Worm (Caenorhabditis elegans) whole organism, L2 larva: Measurements from ENCODE around the gene W07A12.4.

Experiments
- C34F6.9 ChIP-seq: fragments of 150-350 bp; optimal IDR thresholded peaks from 2 replicates; lab custom pipeline; 2014; ENCODE audit warnings: missing biosample characterization, missing genetic modification characterization
- R02D3.7 ChIP-seq: fragments of 150-350 bp; optimal IDR thresholded peaks from 2 replicates; lab custom pipeline; 2014; ENCODE audit warnings: missing biosample characterization, missing genetic modification characterization
- Y55F3AM.14 ChIP-seq: fragments of 200-800 bp; sonication (Bioruptor generic); optimal IDR thresholded peaks from 2 replicates; lab custom pipeline; 2018; ENCODE audit warnings: mild to moderate bottlenecking, missing genetic modification characterization, missing compliant biosample characterization
- ZK546.5 ChIP-seq: sonication (generic microtip); optimal IDR thresholded peaks from 2 replicates; lab custom pipeline; 2017; ENCODE audit warnings: missing biosample characterization, missing genetic modification characterization
- ama-1 ChIP-seq: fragments of 150-350 bp; optimal IDR thresholded peaks from 2 replicates; lab custom pipeline; 2018; ENCODE audit warnings: inconsistent platforms
- blmp-1 ChIP-seq: sonication (generic microtip); optimal IDR thresholded peaks from 2 replicates; lab custom pipeline; 2017; ENCODE audit warnings: missing genetic modification characterization, mild to moderate bottlenecking, missing compliant biosample characterization, antibody characterized with exemption, moderate library complexity; ENCODE audit not compliant: insufficient read depth
- ceh-82 ChIP-seq: fragments of 150-350 bp; optimal IDR thresholded peaks from 2 replicates; lab custom pipeline; 2014; ENCODE audit warnings: missing biosample characterization, missing genetic modification characterization
- dmd-4 ChIP-seq: sonication (generic microtip); optimal IDR thresholded peaks from 2 replicates; lab custom pipeline; 2017; ENCODE audit warnings: missing biosample characterization, missing genetic modification characterization
- egl-27 ChIP-seq: sonication (generic microtip); optimal IDR thresholded peaks from 3 replicates; lab custom pipeline; 2017; ENCODE audit warnings: missing biosample characterization, missing genetic modification reagents, missing genetic modification characterization
- fos-1 ChIP-seq: fragments of 150-350 bp; optimal IDR thresholded peaks from 2 replicates; lab custom pipeline; 2014; ENCODE audit warnings: missing biosample characterization, missing genetic modification characterization
- gmeb-1 ChIP-seq: fragments of 150-350 bp; optimal IDR thresholded peaks from 2 replicates; lab custom pipeline; 2014; ENCODE audit warnings: missing biosample characterization, missing genetic modification characterization
- lin-11 ChIP-seq: fragments of 150-350 bp; sonication (generic microtip); optimal IDR thresholded peaks from 2 replicates; lab custom pipeline; 2014; ENCODE audit warnings: missing biosample characterization, missing genetic modification characterization, inconsistent platforms, mixed read lengths
- lin-13 ChIP-seq: fragments of 150-350 bp; optimal IDR thresholded peaks from 2 replicates; lab custom pipeline; 2014; ENCODE audit warnings: missing biosample characterization, missing genetic modification reagents, missing genetic modification characterization
- lsy-2 ChIP-seq, 2 experiments: fragments of 150-350 bp in 1 of 2; sonication (generic microtip) in 1 of 2; optimal IDR thresholded peaks; 2 replicates each; lab custom pipeline; 2014 to 2017; ENCODE audit warnings: missing biosample characterization in 2 of 2, missing genetic modification characterization in 2 of 2
- mab-5 ChIP-seq: fragments of 150-350 bp; optimal IDR thresholded peaks from 2 replicates; lab custom pipeline; 2014; ENCODE audit warnings: missing biosample characterization, missing genetic modification characterization
- mdl-1 ChIP-seq, 2 experiments: fragments of 150-350 bp in 1 of 2; sonication (generic microtip) in 1 of 2; optimal IDR thresholded peaks; 2 replicates each; lab custom pipeline; 2017; ENCODE audit warnings: missing biosample characterization in 2 of 2, missing genetic modification characterization in 2 of 2
- nhr-129 ChIP-seq: fragments of 150-350 bp; optimal IDR thresholded peaks from 2 replicates; lab custom pipeline; 2014; ENCODE audit warnings: missing biosample characterization, missing genetic modification characterization
- nhr-23 ChIP-seq: fragments of 150-350 bp; optimal IDR thresholded peaks from 2 replicates; lab custom pipeline; 2014; ENCODE audit warnings: missing biosample characterization, missing genetic modification reagents, missing genetic modification characterization
- nhr-237 ChIP-seq: fragments of 150-350 bp; optimal IDR thresholded peaks from 2 replicates; lab custom pipeline; 2014; ENCODE audit warnings: missing biosample characterization, missing genetic modification characterization
- nhr-25 ChIP-seq: fragments of 150-350 bp; sonication (generic microtip); optimal IDR thresholded peaks from 3 replicates; lab custom pipeline; 2014; ENCODE audit warnings: missing biosample characterization, missing genetic modification characterization
- nhr-6 ChIP-seq: fragments of 150-350 bp; optimal IDR thresholded peaks from 2 replicates; lab custom pipeline; 2014; ENCODE audit warnings: missing biosample characterization, missing genetic modification characterization
- nhr-77 ChIP-seq: fragments of 150-350 bp; optimal IDR thresholded peaks from 2 replicates; lab custom pipeline; 2014; ENCODE audit warnings: missing biosample characterization, missing genetic modification characterization
- peb-1 ChIP-seq: fragments of 150-350 bp; optimal IDR thresholded peaks from 2 replicates; lab custom pipeline; 2014; ENCODE audit warnings: missing biosample characterization, missing genetic modification characterization
- sma-3 ChIP-seq: sonication (generic microtip); optimal IDR thresholded peaks from 2 replicates; lab custom pipeline; 2016; ENCODE audit warnings: missing genetic modification reagents, missing genetic modification characterization, missing compliant biosample characterization
- sma-9 ChIP-seq, 2 experiments: fragments of 150-350 bp in 1 of 2; sonication (generic microtip) in 1 of 2; optimal IDR thresholded peaks; 2 replicates each; lab custom pipeline; 2014 to 2016; ENCODE audit warnings: missing genetic modification characterization in 2 of 2, mild to moderate bottlenecking in 1 of 2, missing biosample characterization in 1 of 2, missing compliant biosample characterization in 1 of 2, missing genetic modification reagents in 1 of 2, moderate library complexity in 1 of 2
- unc-39 ChIP-seq: fragments of 150-350 bp; optimal IDR thresholded peaks from 2 replicates; lab custom pipeline; 2014; ENCODE audit warnings: missing biosample characterization, missing genetic modification characterization
- ztf-11 ChIP-seq: sonication (generic microtip); optimal IDR thresholded peaks from 2 replicates; lab custom pipeline; 2017; ENCODE audit warnings: missing biosample characterization, missing genetic modification characterization
- ztf-4 ChIP-seq: fragments of 150-350 bp; optimal IDR thresholded peaks from 2 replicates; lab custom pipeline; 2014; ENCODE audit warnings: missing biosample characterization, missing genetic modification characterization

W07A12.4 gene

ce11 chrII:9163348-9163747 lies 17.3 kb downstream of the W07A12.4 start:
- TF ChIP-seq ama-1 (lab: Kevin White, UChicago), result peak; percentile 60
- TF ChIP-seq dmd-4 (tag; lab: Kevin White, UChicago), result no peak

- TF ChIP-seq R02D3.7 (no peak), fos-1 (tag; lab: Kevin White, UChicago) (peak; percentile 57), ama-1 (lab: Kevin White, UChicago) (no peak), ZK546.5 (tag; lab: Kevin White, UChicago) (no peak), ztf-11 (tag; lab: Kevin White, UChicago) (no peak), unc-39 (tag; lab: Kevin White, UChicago) (no peak)
These were observed 19.9 kb downstream of the W07A12.4 start, which contains the start of gene W07A12.8 for ce11 chrII:9165762-9166460. Gene W07A12.8, minus strand, starts transcription at chrII:9165812.

ce11 chrII:9167730-9168129 lies 21.7 kb downstream of the W07A12.4 start, which contains the start of gene T23G7.3:
Gene T23G7.3, minus strand, starts transcription at chrII:9167830.
- TF ChIP-seq egl-27 (tag; lab: Kevin White, UChicago), result no peak

ce11 chrII:9169450-9169960 lies 23.4 kb downstream of the W07A12.4 start, which contains the start of gene dpl-1:
Gene dpl-1, plus strand, starts transcription at chrII:9169910.
- TF ChIP-seq peb-1 (tag; lab: Kevin White, UChicago) (no peak), lin-13 (GFP tag; lab: Kevin White, UChicago) (peak; percentile 9), nhr-6 (no peak), R02D3.7 (no peak), mab-5 (tag; lab: Kevin White, UChicago) (no peak), ztf-4 (tag; lab: Kevin White, UChicago) (no peak), Y55F3AM.14 (GFP tag; lab: Kevin White, UChicago) (no peak), C34F6.9 (tag; lab: Kevin White, UChicago) (peak; percentile 60), sma-3 (GFP tag; lab: Kevin White, UChicago) (no peak), ceh-82 (tag; lab: Kevin White, UChicago) (no peak), mdl-1 (tag; optimal IDR thresholded peaks at IDR 0.05; lab: Kevin White, UChicago) (no peak), dmd-4 (tag; lab: Kevin White, UChicago) (no peak), nhr-129 (tag; lab: Kevin White, UChicago) (peak; percentile 35), ZK546.5 (tag; lab: Kevin White, UChicago) (no peak), gmeb-1 (peak; percentile 76), egl-27 (tag; lab: Kevin White, UChicago) (no peak), nhr-237 (tag; lab: Kevin White, UChicago) (no peak), lin-11 (tag; lab: Kevin White, UChicago) (no peak), lsy-2 (tag; optimal IDR thresholded peaks at IDR 0.05; lab: Kevin White, UChicago) (peak in 1 of 2 experiments; percentile 68), blmp-1 (tag; lab: Kevin White, UChicago) (no peak), nhr-23 (tag; lab: Kevin White, UChicago) (no peak)
- TF ChIP-seq, all 48 proteins: peak for 5

ce11 chrII:9170048-9170447 lies 24.0 kb downstream of the W07A12.4 start:
- TF ChIP-seq sma-9 (GFP tag; optimal IDR thresholded peaks at IDR 0.05; lab: Kevin White, UChicago), result no peak
- no peak for TF ChIP-seq sma-9 (tag; optimal IDR thresholded peaks at IDR 0.05; lab: Kevin White, UChicago)
- TF ChIP-seq nhr-25, result peak; percentile 88

ce11 chrII:9170851-9171250 lies 24.8 kb downstream of the W07A12.4 start:
- no peak for TF ChIP-seq sma-9 (GFP tag; optimal IDR thresholded peaks at IDR 0.05; lab: Kevin White, UChicago)
- TF ChIP-seq sma-9 (tag; optimal IDR thresholded peaks at IDR 0.05; lab: Kevin White, UChicago), result no peak
- TF ChIP-seq nhr-77 (tag; lab: Kevin White, UChicago), result no peak
